Worm (Caenorhabditis elegans): ENCODE results near the gene C07D8.6.

The C07D8.6 gene

ce11 chrX:7320115-7320711, 21.1 kb upstream of the C07D8.6 start, which contains the start of gene spp-5:
Gene spp-5 (minus strand): TSS chrX:7320354.
- TF ChIP-seq ztf-22 (GFP tag; optimal IDR thresholded peaks at IDR 0.05), result peak; percentile 36
- TF ChIP-seq nhr-80 (tag; optimal IDR thresholded peaks at IDR 0.05), result peak; percentile 94
- TF ChIP-seq tbp1 (GFP tag; optimal IDR thresholded peaks at IDR 0.05), result peak; percentile 26
- TF ChIP-seq ets-4 (GFP tag; optimal IDR thresholded peaks at IDR 0.05), result peak; percentile 33
- 0 out of 2 replicates have a peak, but pooled peaks have one; percentile 13 for TF ChIP-seq dox-1 (GFP tag; IDR thresholded peaks at IDR 0.05)
- no peak for TF ChIP-seq gei-17 (GFP tag; optimal IDR thresholded peaks at IDR 0.05)
- no peak for TF ChIP-seq cebp-1 (GFP tag; IDR thresholded peaks at IDR 0.05)
- peak; percentile 28 for TF ChIP-seq cebp-1 (tag; optimal IDR thresholded peaks at IDR 0.05)
- no peak for TF ChIP-seq hmg-20 (GFP tag; IDR thresholded peaks at IDR 0.05)
- TF ChIP-seq ZK185.1 (tag; optimal IDR thresholded peaks at IDR 0.05; ENCODE audit: poor library complexity, severe bottlenecking), result peak; percentile 4

ce11 chrX:7322323-7322722, 19.0 kb upstream of the C07D8.6 start, which contains the start of gene T08A9.13:
Gene T08A9.13 (minus strand): TSS chrX:7322423.
- TF ChIP-seq F55B11.4 (tag; optimal IDR thresholded peaks at IDR 0.05; ENCODE audit: borderline replicate concordance, insufficient read depth) (no peak), ztf-28 (GFP tag; IDR thresholded peaks at IDR 0.05) (no peak), attf-6 (GFP tag; IDR thresholded peaks at IDR 0.05) (no peak), fkh-3 (tag; optimal IDR thresholded peaks at IDR 0.05) (no peak), F39B2.1 (GFP tag; IDR thresholded peaks at IDR 0.05) (no peak), F57C9.4 (tag; optimal IDR thresholded peaks at IDR 0.05) (no peak), T07F8.4 (tag; optimal IDR thresholded peaks at IDR 0.05) (no peak), athp-1 (tag; optimal IDR thresholded peaks at IDR 0.05) (no peak), ceh-100 (GFP tag; IDR thresholded peaks at IDR 0.05) (no peak), dpl-1 (GFP tag; optimal IDR thresholded peaks at IDR 0.05) (no peak), K11D2.4 (GFP tag; IDR thresholded peaks at IDR 0.05) (no peak), mes-4 (tag; optimal IDR thresholded peaks at IDR 0.05) (no peak), bed-2 (GFP tag; IDR thresholded peaks at IDR 0.05) (no peak), bed-1 (GFP tag; IDR thresholded peaks at IDR 0.05) (no peak), ztf-25 (GFP tag; IDR thresholded peaks at IDR 0.05) (no peak)

- TF ChIP-seq lsl-1 (GFP tag; optimal IDR thresholded peaks at IDR 0.05), result no peak
- no peak for TF ChIP-seq aptf-3 (GFP tag; IDR thresholded peaks at IDR 0.05)
- peak; percentile 81 for TF ChIP-seq nhr-90 (tag; optimal IDR thresholded peaks at IDR 0.05)
- TF ChIP-seq unc-62 (GFP tag; optimal IDR thresholded peaks at IDR 0.05), result no peak
- TF ChIP-seq madf-6 (GFP tag; IDR thresholded peaks at IDR 0.05), result peak; percentile 39; the same call in 1 of the 2 replicates
- peak; percentile 82 for TF ChIP-seq Y56A3A.18 (GFP tag; IDR thresholded peaks at IDR 0.05)
- no peak for TF ChIP-seq cebp-1 (GFP tag; IDR thresholded peaks at IDR 0.05)
- peak; percentile 59 for TF ChIP-seq cebp-1 (tag; optimal IDR thresholded peaks at IDR 0.05)
- TF ChIP-seq attf-5 (GFP tag; optimal IDR thresholded peaks at IDR 0.05), result peak; percentile 44
- peak; percentile 88 for TF ChIP-seq ceh-40 (GFP tag; IDR thresholded peaks at IDR 0.05)
- peak; percentile 36 for TF ChIP-seq lsy-27 (tag; optimal IDR thresholded peaks at IDR 0.05; ENCODE audit: borderline replicate concordance, insufficient read depth)
- TF ChIP-seq F49E8.2 (tag; optimal IDR thresholded peaks at IDR 0.05; ENCODE audit: insufficient read depth), result peak; percentile 14
- TF ChIP-seq ekl-4 (GFP tag; IDR thresholded peaks at IDR 0.05), result peak; percentile 37; the same call in 1 of the 2 replicates
- TF ChIP-seq ztf-25 (GFP tag; IDR thresholded peaks at IDR 0.05), result peak; percentile 71; the same call in 1 of the 2 replicates
- peak; percentile 46 for TF ChIP-seq F23B12.7 (tag; optimal IDR thresholded peaks at IDR 0.05; ENCODE audit: insufficient read depth)
- TF ChIP-seq zfh-2 (GFP tag; conservative IDR thresholded peaks at IDR 0.05), result no peak
- peak; percentile 14 for TF ChIP-seq somi-1 (GFP tag; optimal IDR thresholded peaks at IDR 0.05)
- TF ChIP-seq fkh-3 (tag; optimal IDR thresholded peaks at IDR 0.05), result peak; percentile 14
- peak; percentile 50 for TF ChIP-seq madf-10 (tag; optimal IDR thresholded peaks at IDR 0.05)
- TF ChIP-seq T07F8.4 (tag; optimal IDR thresholded peaks at IDR 0.05), result peak; percentile 4
- TF ChIP-seq ztf-28 (GFP tag; IDR thresholded peaks at IDR 0.05), result no peak
- peak; percentile 88 for TF ChIP-seq lin-26 (GFP tag; IDR thresholded peaks at IDR 0.05)
- 0 out of 2 replicates have a peak, but pooled peaks have one; percentile 47 for TF ChIP-seq attf-6 (GFP tag; IDR thresholded peaks at IDR 0.05)
- peak; percentile 40 for TF ChIP-seq lin-40 (tag; optimal IDR thresholded peaks at IDR 0.05)
- TF ChIP-seq Y79H2A.3 (GFP tag; conservative IDR thresholded peaks at IDR 0.05), result no peak
- TF ChIP-seq F37B4.10 (GFP tag; IDR thresholded peaks at IDR 0.05), result no peak
- TF ChIP-seq aptf-2 (GFP tag; conservative IDR thresholded peaks at IDR 0.05), result no peak
Observed at ce11 chrX:7323604-7324003, 17.7 kb upstream of the C07D8.6 start.
